Worm (Caenorhabditis elegans): ENCODE results near the gene Y41D4A.1.

DNA sequence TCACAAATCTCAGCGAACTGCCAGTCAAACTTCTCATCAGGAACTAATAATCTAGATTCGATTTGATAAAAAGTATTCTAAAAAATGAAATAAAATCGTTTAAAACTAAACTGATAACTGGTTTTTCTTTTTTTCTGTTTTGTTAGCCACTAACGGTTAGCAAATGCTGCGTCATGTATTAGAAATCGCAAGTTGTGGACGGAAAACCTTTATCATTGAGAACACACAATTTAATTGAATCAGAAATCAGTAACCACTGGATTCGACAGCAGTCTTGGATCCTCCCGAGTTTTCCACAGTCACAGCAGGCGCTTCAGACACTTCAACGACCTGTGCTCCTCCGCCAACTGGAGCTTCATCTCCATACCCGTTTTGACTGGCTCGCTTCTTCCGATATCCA, 49.0 kb upstream of the Y41D4A.1 start:
- TF ChIP-seq blmp-1 (tag; optimal IDR thresholded peaks at IDR 0.05) (no peak), ham-2 (GFP tag; optimal IDR thresholded peaks at IDR 0.05) (no peak), unc-62 (GFP tag; optimal IDR thresholded peaks at IDR 0.05) (no peak), pha-4 (tag; optimal IDR thresholded peaks at IDR 0.05) (no peak), elt-1 (tag; optimal IDR thresholded peaks at IDR 0.05; ENCODE audit: borderline replicate concordance, insufficient read depth) (no peak), zip-8 (tag; optimal IDR thresholded peaks at IDR 0.05) (no peak), lin-13 (tag; optimal IDR thresholded peaks at IDR 0.05) (no peak), ztf-11 (tag; optimal IDR thresholded peaks at IDR 0.05) (no peak), nhr-237 (tag; optimal IDR thresholded peaks at IDR 0.05) (no peak), unc-39 (tag; optimal IDR thresholded peaks at IDR 0.05) (no peak), mab-5 (tag; optimal IDR thresholded peaks at IDR 0.05) (no peak), mep-1 (tag; optimal IDR thresholded peaks at IDR 0.05) (no peak), hlh-1 (tag; optimal IDR thresholded peaks at IDR 0.05) (no peak), nhr-28 (tag; optimal IDR thresholded peaks at IDR 0.05) (no peak)
